Fruit fly (Drosophila melanogaster) whole organism, embryonic: ENCODE results near the gene unc-119.
A peak's percentile ranks its signal among the peaks of the same experiment; 100 is the strongest.

ENCODE experiments used
- ATbp ChIP-seq: fragments of 200-800 bp; sonication (Bioruptor generic); optimal IDR thresholded peaks from 2 replicates; lab custom pipeline; 2017; ENCODE audit warnings: missing biosample characterization, mild to moderate bottlenecking, missing genetic modification characterization, missing genetic modification reagents
- CG1024 ChIP-seq: fragments of 200-800 bp; sonication (Bioruptor generic); IDR thresholded peaks from 2 replicates; pipeline ENCODE4 v1.3.6; 2022; ENCODE audit warnings: missing biosample characterization, missing genetic modification characterization
- CG10654 ChIP-seq: fragments of 200-800 bp; sonication (Bioruptor generic); optimal IDR thresholded peaks from 2 replicates; lab custom pipeline; 2016; ENCODE audit warnings: missing biosample characterization, missing genetic modification characterization
- CG11456 ChIP-seq: fragments of 200-800 bp; sonication (Bioruptor generic); IDR thresholded peaks from 3 replicates; pipeline ENCODE4 v1.3.6; 2022; ENCODE audit warnings: missing biosample characterization, missing genetic modification characterization
- CG11504 ChIP-seq: fragments of 200-800 bp; sonication (Bioruptor generic); optimal IDR thresholded peaks from 3 replicates; lab custom pipeline; 2019; ENCODE audit warnings: missing biosample characterization, mild to moderate bottlenecking, missing genetic modification characterization, moderate library complexity
- CG12071 ChIP-seq: fragments of 200-800 bp; sonication (Bioruptor generic); optimal IDR thresholded peaks from 3 replicates; lab custom pipeline; 2018; ENCODE audit warnings: missing biosample characterization, mild to moderate bottlenecking, missing genetic modification characterization
- CG12391 ChIP-seq: fragments of 200-800 bp; sonication (Bioruptor generic); optimal IDR thresholded peaks from 3 replicates; lab custom pipeline; 2018; ENCODE audit warnings: missing biosample characterization, mild to moderate bottlenecking, missing genetic modification characterization, moderate library complexity
- CG15073 ChIP-seq: fragments of 200-800 bp; sonication (Bioruptor generic); optimal IDR thresholded peaks from 2 replicates; lab custom pipeline; 2016; ENCODE audit warnings: missing biosample characterization, missing genetic modification characterization
- CG17361 ChIP-seq: fragments of 200-800 bp; sonication (Bioruptor generic); IDR thresholded peaks from 3 replicates; pipeline ENCODE4 v1.3.6; 2022; ENCODE audit warnings: missing biosample characterization, missing genetic modification characterization
- CG17568 ChIP-seq: fragments of 200-800 bp; sonication (Bioruptor generic); optimal IDR thresholded peaks from 2 replicates; lab custom pipeline; 2018; ENCODE audit warnings: missing biosample characterization, mild to moderate bottlenecking, missing genetic modification characterization, moderate library complexity
- CG18262 ChIP-seq: fragments of 200-800 bp; optimal IDR thresholded peaks from 3 replicates; lab custom pipeline; 2019; ENCODE audit warnings: missing biosample characterization, mild to moderate bottlenecking, missing genetic modification characterization, moderate library complexity
- CG2678 ChIP-seq: fragments of 200-800 bp; sonication (Bioruptor generic); optimal IDR thresholded peaks from 3 replicates; lab custom pipeline; 2019; ENCODE audit warnings: missing biosample characterization, mild to moderate bottlenecking, missing genetic modification characterization, moderate library complexity
- CG3726 ChIP-seq: fragments of 200-800 bp; sonication (Bioruptor generic); IDR thresholded peaks from 3 replicates; pipeline ENCODE4, ENCODE4 v1.3.6; 2022; ENCODE audit warnings: missing biosample characterization, missing genetic modification characterization
- CG3838 ChIP-seq: fragments of 200-800 bp; sonication (Bioruptor generic); optimal IDR thresholded peaks from 3 replicates; lab custom pipeline; 2016; ENCODE audit warnings: missing biosample characterization, missing genetic modification characterization
- CG4360 ChIP-seq: fragments of 200-800 bp; sonication (Bioruptor generic); IDR thresholded peaks from 2 replicates; pipeline ENCODE4 v1.3.6; 2022; ENCODE audit warnings: missing biosample characterization, missing genetic modification characterization
- CG43689 ChIP-seq: fragments of 200-800 bp; sonication (Bioruptor generic); IDR thresholded peaks from 2 replicates; pipeline ENCODE4 v1.3.6; 2022; ENCODE audit warnings: missing biosample characterization, missing genetic modification characterization
- CG4404 ChIP-seq: fragments of 200-800 bp; sonication (Bioruptor generic); IDR thresholded peaks from 2 replicates; pipeline ENCODE4 v1.3.6; 2022; ENCODE audit warnings: missing biosample characterization, missing genetic modification characterization
- CG4424 ChIP-seq: fragments of 200-800 bp; sonication (Bioruptor generic); optimal IDR thresholded peaks from 3 replicates; lab custom pipeline; 2016; ENCODE audit warnings: missing biosample characterization, missing genetic modification characterization
- CG6254 ChIP-seq: fragments of 200-800 bp; sonication (Bioruptor generic); optimal IDR thresholded peaks from 3 replicates; lab custom pipeline; 2017; ENCODE audit warnings: mild to moderate bottlenecking, missing biosample characterization, missing genetic modification reagents, missing genetic modification characterization
- CG9727 ChIP-seq: fragments of 200-800 bp; sonication (Bioruptor generic); optimal IDR thresholded peaks from 3 replicates; lab custom pipeline; 2017; ENCODE audit warnings: missing biosample characterization, mild to moderate bottlenecking, missing genetic modification characterization
- CoRest ChIP-seq: fragments of 200-800 bp; sonication (Bioruptor generic); optimal IDR thresholded peaks from 3 replicates; lab custom pipeline; 2018; ENCODE audit warnings: missing biosample characterization, mild to moderate bottlenecking, missing genetic modification characterization, moderate library complexity
- Dek ChIP-seq: fragments of 200-800 bp; sonication (Bioruptor generic); optimal IDR thresholded peaks from 3 replicates; lab custom pipeline; 2019; ENCODE audit warnings: missing biosample characterization, mild to moderate bottlenecking, missing genetic modification characterization, moderate library complexity
- Ets97D ChIP-seq: fragments of 200-800 bp; sonication (Bioruptor generic); optimal IDR thresholded peaks from 3 replicates; lab custom pipeline; 2016; ENCODE audit warnings: missing biosample characterization, missing genetic modification characterization
- Med ChIP-seq: fragments of 200-800 bp; sonication (Bioruptor generic); peaks from one replicate; lab custom pipeline; 2016; ENCODE audit warnings: missing biosample characterization, missing genetic modification characterization, mild to moderate bottlenecking, inconsistent platforms, moderate library complexity
- Nf-YB ChIP-seq: fragments of 200-800 bp; sonication (Bioruptor generic); optimal IDR thresholded peaks from 3 replicates; lab custom pipeline; 2019; ENCODE audit warnings: missing biosample characterization, mild to moderate bottlenecking, missing genetic modification characterization, moderate library complexity
- Nf-YC ChIP-seq: fragments of 200-800 bp; optimal IDR thresholded peaks from 3 replicates; lab custom pipeline; 2019; ENCODE audit warnings: missing biosample characterization, mild to moderate bottlenecking, missing genetic modification characterization, moderate library complexity
- NfI ChIP-seq: fragments of 200-800 bp; sonication (Bioruptor generic); optimal IDR thresholded peaks from 3 replicates; lab custom pipeline; 2018; ENCODE audit warnings: missing biosample characterization, mild to moderate bottlenecking, missing genetic modification characterization, moderate library complexity
- Oli ChIP-seq: fragments of 200-800 bp; sonication (Bioruptor generic); optimal IDR thresholded peaks from 2 replicates; lab custom pipeline; 2018; ENCODE audit warnings: missing biosample characterization, mild to moderate bottlenecking, missing genetic modification characterization, moderate library complexity
- Sox102F ChIP-seq: fragments of 200-800 bp; sonication (Bioruptor generic); optimal IDR thresholded peaks from 2 replicates; lab custom pipeline; 2018; ENCODE audit warnings: missing biosample characterization, mild to moderate bottlenecking, missing genetic modification characterization, moderate library complexity
- Spps ChIP-seq: fragments of 200-800 bp; sonication (Bioruptor generic); optimal IDR thresholded peaks from 2 replicates; lab custom pipeline; 2018; ENCODE audit warnings: missing biosample characterization, mild to moderate bottlenecking, missing genetic modification characterization
- Stat92E ChIP-seq, 3 experiments: fragments of >200 bp in 2 of 3; fragments of 200-800 bp in 1 of 3; sonication (Bioruptor generic) in 1 of 3; optimal IDR thresholded peaks; 2 replicates each; lab custom pipeline; 2017 to 2019; ENCODE audit warnings: missing biosample characterization in 3 of 3, missing genetic modification characterization in 3 of 3, mild to moderate bottlenecking in 1 of 3, moderate library complexity in 1 of 3
- YL-1 ChIP-seq: fragments of 200-800 bp; sonication (Bioruptor generic); optimal IDR thresholded peaks from 3 replicates; lab custom pipeline; 2017; ENCODE audit warnings: missing biosample characterization, mild to moderate bottlenecking, missing genetic modification characterization
- al ChIP-seq: fragments of 200-800 bp; sonication (Bioruptor generic); IDR thresholded peaks from 2 replicates; pipeline ENCODE4 v1.3.6; 2022; ENCODE audit warnings: missing biosample characterization, missing genetic modification characterization
- ap ChIP-seq: fragments of 200-800 bp; sonication (Bioruptor generic); IDR thresholded peaks from 2 replicates; pipeline ENCODE4 v1.3.6; 2022; ENCODE audit warnings: missing biosample characterization, missing genetic modification characterization
- ara ChIP-seq: fragments of 200-800 bp; sonication (Bioruptor generic); IDR thresholded peaks from 2 replicates; pipeline ENCODE4 v1.3.6; 2022; ENCODE audit warnings: missing biosample characterization, missing genetic modification characterization
- croc ChIP-seq: fragments of 200-800 bp; sonication (Bioruptor generic); conservative IDR thresholded peaks from 3 replicates; pipeline ENCODE4 v1.3.6; 2022; ENCODE audit warnings: missing biosample characterization, missing genetic modification characterization
- dmrt99B ChIP-seq: fragments of 200-800 bp; sonication (Bioruptor generic); optimal IDR thresholded peaks from 2 replicates; lab custom pipeline; 2018; ENCODE audit warnings: missing biosample characterization, mild to moderate bottlenecking, missing genetic modification characterization, moderate library complexity
- dpn ChIP-seq, 2 experiments: fragments of 200-800 bp; sonication (Bioruptor generic); optimal IDR thresholded peaks; 3 replicates each; lab custom pipeline; 2016; ENCODE audit warnings: missing biosample characterization in 2 of 2, missing genetic modification characterization in 2 of 2
- dysf ChIP-seq: fragments of 200-800 bp; sonication (Bioruptor generic); IDR thresholded peaks from 3 replicates; pipeline ENCODE4 v1.3.6; 2022; ENCODE audit warnings: missing biosample characterization, missing genetic modification characterization
- ewg ChIP-seq: fragments of 200-800 bp; sonication (Bioruptor generic); optimal IDR thresholded peaks from 3 replicates; lab custom pipeline; 2017; ENCODE audit warnings: mild to moderate bottlenecking, missing biosample characterization, missing genetic modification reagents, missing genetic modification characterization
- gem ChIP-seq: fragments of 200-800 bp; sonication (Bioruptor generic); optimal IDR thresholded peaks from 2 replicates; lab custom pipeline; 2019; ENCODE audit warnings: missing biosample characterization, mild to moderate bottlenecking, missing genetic modification characterization, moderate library complexity
- nom ChIP-seq: fragments of 200-800 bp; sonication (Bioruptor generic); optimal IDR thresholded peaks from 2 replicates; lab custom pipeline; 2017; ENCODE audit warnings: missing biosample characterization, missing genetic modification characterization, mild to moderate bottlenecking, moderate library complexity, missing genetic modification reagents
- pan ChIP-seq, 4 experiments: fragments of >200 bp in 3 of 4; fragments of 200-800 bp in 1 of 4; sonication (Bioruptor generic) in 1 of 4; optimal IDR thresholded peaks in 3 of 4; IDR thresholded peaks in 1 of 4; 2 replicates each; pipeline versions ENCODE4 v1.3.6 to Lab custom; 2017 to 2022; ENCODE audit warnings: missing biosample characterization in 2 of 4, missing genetic modification characterization in 2 of 4, mixed read lengths in 1 of 4
- sc ChIP-seq, 3 experiments: fragments of >200 bp in 2 of 3; fragments of 200-800 bp in 1 of 3; sonication (Bioruptor generic) in 1 of 3; optimal IDR thresholded peaks; 2 replicates in 2 of 3; 3 replicates in 1 of 3; lab custom pipeline; 2017; ENCODE audit warnings: mild to moderate bottlenecking in 1 of 3, missing biosample characterization in 1 of 3, missing genetic modification characterization in 1 of 3, missing genetic modification reagents in 1 of 3
- sens-2 ChIP-seq: fragments of 200-800 bp; sonication (Bioruptor generic); IDR thresholded peaks from 2 replicates; pipeline ENCODE4 v1.3.6; 2022; ENCODE audit warnings: missing biosample characterization, missing genetic modification characterization
- stc ChIP-seq: fragments of 200-800 bp; sonication (Bioruptor generic); IDR thresholded peaks from 2 replicates; pipeline ENCODE4 v1.3.6; 2022; ENCODE audit warnings: missing biosample characterization, missing genetic modification characterization
- vvl ChIP-seq: fragments of 200-800 bp; sonication (Bioruptor generic); IDR thresholded peaks from 2 replicates; pipeline ENCODE4 v1.3.6; 2022; ENCODE audit warnings: missing biosample characterization, missing genetic modification characterization
- zfh1 ChIP-seq: fragments of 200-800 bp; sonication (Bioruptor generic); IDR thresholded peaks from 3 replicates; pipeline ENCODE4 v1.3.6; 2022; ENCODE audit warnings: missing biosample characterization, missing genetic modification characterization

The unc-119 gene

dm6 chrX:7302329-7302728, 11.2 kb upstream of the unc-119 start (continued):
- no peak for TF ChIP-seq CG12071 (GFP tag; lab: Kevin White, UChicago)
- no peak for TF ChIP-seq pan (optimal IDR thresholded peaks at IDR 0.05; lab: Kevin White, UChicago)
- TF ChIP-seq pan (GFP tag; optimal IDR thresholded peaks at IDR 0.05 in 1 of 2, IDR thresholded peaks at IDR 0.05 in 1 of 2) = peak in 1 of 2 experiments; percentile 39
- TF ChIP-seq Oli (tag; lab: Kevin White, UChicago) = peak; percentile 22
- TF ChIP-seq sc (optimal IDR thresholded peaks at IDR 0.05; lab: Kevin White, UChicago) = no peak
- no peak for TF ChIP-seq sc (GFP tag; optimal IDR thresholded peaks at IDR 0.05; lab: Kevin White, UChicago)
- TF ChIP-seq ewg (GFP tag; lab: Kevin White, UChicago) = peak; percentile 4
- no peak for TF ChIP-seq CG43689
- peak; percentile 11 for TF ChIP-seq ATbp
- 0 out of 3 replicates have a peak, but pooled peaks have one; percentile 22 for TF ChIP-seq CG17361 (GFP tag; lab: Robert Waterston, UW)
- TF ChIP-seq CG2678 (tag; lab: Kevin White, UChicago) = peak; percentile 15
- no peak for TF ChIP-seq Dek (tag; lab: Kevin White, UChicago)
- TF ChIP-seq CG11456 = no peak
- TF ChIP-seq CG11504 (tag; lab: Kevin White, UChicago) = peak; percentile 37
- TF ChIP-seq dmrt99B (tag; lab: Kevin White, UChicago) = peak; percentile 45
- 0 out of 2 replicates have a peak, but pooled peaks have one; percentile 18 for TF ChIP-seq ap (GFP tag; lab: Robert Waterston, UW)
- no peak for TF ChIP-seq CG6254
- peak; percentile 36 for TF ChIP-seq CG9727
- peak; percentile 35 for TF ChIP-seq CoRest (tag; lab: Kevin White, UChicago)
- TF ChIP-seq Med (GFP tag; lab: Kevin White, UChicago) = peak; percentile 53
- TF ChIP-seq Nf-YC = no peak
- peak; percentile 24 for TF ChIP-seq CG18262 (tag; lab: Kevin White, UChicago)
- no peak for TF ChIP-seq CG15073 (GFP tag; lab: Kevin White, UChicago)
- no peak for TF ChIP-seq al
- no peak for TF ChIP-seq YL-1 (GFP tag; lab: Kevin White, UChicago)
- 0 out of 2 replicates have a peak, but pooled peaks have one; percentile 33 for TF ChIP-seq CG1024 (GFP tag; lab: Robert Waterston, UW)
- TF ChIP-seq dpn (GFP tag; optimal IDR thresholded peaks at IDR 0.05; lab: Kevin White, UChicago) = peak in 1 of 2 experiments; percentile 15
- no peak for TF ChIP-seq CG3726 (GFP tag; lab: Robert Waterston, UW)
- TF ChIP-seq CG3838 (GFP tag; lab: Kevin White, UChicago) = no peak
- TF ChIP-seq CG4360 (GFP tag; lab: Robert Waterston, UW) = no peak
- TF ChIP-seq gem = peak; percentile 64
- no peak for TF ChIP-seq Ets97D (GFP tag; lab: Kevin White, UChicago)
- TF ChIP-seq CG12391 (tag; lab: Kevin White, UChicago) = peak; percentile 29
- peak; percentile 29 for TF ChIP-seq Spps
- no peak for TF ChIP-seq CG17568
- TF ChIP-seq dysf (GFP tag; lab: Robert Waterston, UW) = peak; percentile 38; the same call in 1 of the 3 replicates
- TF ChIP-seq NfI = peak; percentile 1
- no peak for TF ChIP-seq CG10654 (GFP tag; lab: Kevin White, UChicago)
- TF ChIP-seq zfh1 = peak; percentile 65; the same call in 2 of the 3 replicates
- 0 out of 2 replicates have a peak, but pooled peaks have one; percentile 19 for TF ChIP-seq sens-2 (GFP tag; lab: Robert Waterston, UW)
- TF ChIP-seq Stat92E (GFP tag; optimal IDR thresholded peaks at IDR 0.05; lab: Kevin White, UChicago) = no peak
- TF ChIP-seq vvl (GFP tag; lab: Robert Waterston, UW) = peak; percentile 51
- peak; percentile 87 for TF ChIP-seq nom (GFP tag; lab: Kevin White, UChicago)
- TF ChIP-seq Nf-YB = no peak
- TF ChIP-seq CG4424 (GFP tag; lab: Kevin White, UChicago) = peak; percentile 49
- peak; percentile 29; the same call in 1 of the 2 replicates for TF ChIP-seq CG4404
- TF ChIP-seq ara = peak; percentile 50; the same call in 1 of the 2 replicates
- peak; percentile 43 for TF ChIP-seq Sox102F (GFP tag; lab: Kevin White, UChicago)
- 0 out of 2 replicates have a peak, but pooled peaks have one; percentile 16 for TF ChIP-seq stc (GFP tag; lab: Robert Waterston, UW)
- peak; percentile 19; the same call in 2 of the 3 replicates for TF ChIP-seq croc (GFP tag; lab: Robert Waterston, UW)
